Worm (Caenorhabditis elegans) whole organism, L4/young adult: Measurements from ENCODE around the gene ilys-4.

Experiments used
- W03F9.2 ChIP-seq: fragments of 150-350 bp; optimal IDR thresholded peaks from 2 replicates; lab custom pipeline; 2014; ENCODE audit warnings: missing biosample characterization, missing genetic modification characterization
- dao-5 ChIP-seq: sonication (generic microtip); optimal IDR thresholded peaks from 2 replicates; lab custom pipeline; 2016; ENCODE audit warnings: missing genotype, missing genetic modification characterization, moderate library complexity, missing compliant biosample characterization
- him-1 ChIP-seq: sonication (generic microtip); optimal IDR thresholded peaks from 2 replicates; lab custom pipeline; 2016; ENCODE audit warnings: missing genotype, missing genetic modification reagents, missing genetic modification characterization, missing compliant biosample characterization

DNA sequence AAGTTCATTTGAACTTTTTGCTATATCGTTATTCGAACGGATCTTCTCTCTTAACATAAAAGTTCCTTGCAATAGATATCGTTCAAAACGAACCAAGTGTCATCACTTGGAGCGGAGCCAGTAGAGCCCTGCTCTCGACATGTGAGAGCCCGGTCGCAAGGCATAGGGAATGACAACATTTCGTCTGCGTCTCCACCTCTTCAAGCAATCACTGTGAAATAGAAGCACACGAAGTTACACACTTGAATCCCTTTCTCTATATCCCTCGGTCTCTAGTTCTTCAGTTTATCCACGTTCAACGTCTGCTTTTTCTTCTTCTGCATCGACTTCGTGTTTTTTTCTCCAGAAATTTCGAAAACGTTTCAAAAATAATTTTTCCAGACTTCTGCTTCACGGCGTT lies 6.0 kb upstream of the ilys-4 start, which contains the start of gene C49H3.6:
- TF ChIP-seq him-1 (tag; lab: Kevin White, UChicago) (no peak), W03F9.2 (no peak), dao-5 (no peak)
